Worm (Caenorhabditis elegans): ENCODE results near the gene C15H7.4.

Gene C15H7.4

ce11 chrIII:9696417-9696816 lies 40.7 kb upstream of the C15H7.4 start, which contains the start of gene bud-31:
bud-31 (minus strand) TSS chrIII:9696517.
- TF ChIP-seq ceh-28 (tag; optimal IDR thresholded peaks at IDR 0.05), result no peak
- no peak for TF ChIP-seq nhr-25 (tag; optimal IDR thresholded peaks at IDR 0.05; ENCODE audit: borderline replicate concordance, insufficient read depth)
- TF ChIP-seq nhr-42 (GFP tag; IDR thresholded peaks at IDR 0.05), result no peak
- TF ChIP-seq ZK337.2 (GFP tag; IDR thresholded peaks at IDR 0.05), result no peak
- no peak for TF ChIP-seq lin-39 (tag; optimal IDR thresholded peaks at IDR 0.05)
- TF ChIP-seq mxl-2 (GFP tag; conservative IDR thresholded peaks at IDR 0.05), result no peak
- TF ChIP-seq F49E8.2 (tag; optimal IDR thresholded peaks at IDR 0.05; ENCODE audit: borderline replicate concordance), result no peak
- TF ChIP-seq nhr-111 (GFP tag; optimal IDR thresholded peaks at IDR 0.05), result no peak
- no peak for TF ChIP-seq nhr-41 (GFP tag; IDR thresholded peaks at IDR 0.05)

- TF ChIP-seq F10B5.3 (tag; optimal IDR thresholded peaks at IDR 0.05), result no peak
- TF ChIP-seq hlh-30 (tag; optimal IDR thresholded peaks at IDR 0.05; ENCODE audit: insufficient read depth), result peak; percentile 13
- TF ChIP-seq mep-1 (tag; optimal IDR thresholded peaks at IDR 0.05), result no peak
- TF ChIP-seq nhr-6 (tag; optimal IDR thresholded peaks at IDR 0.05), result peak; percentile 39
- no peak for TF ChIP-seq jun-1 (tag; optimal IDR thresholded peaks at IDR 0.05)
- no peak for TF ChIP-seq daf-16 (GFP tag; optimal IDR thresholded peaks at IDR 0.05)
- TF ChIP-seq daf-16 (tag; optimal IDR thresholded peaks at IDR 0.05), result peak; percentile 16
- no peak for TF ChIP-seq dmd-6 (GFP tag; IDR thresholded peaks at IDR 0.05)
- TF ChIP-seq mes-2 (tag; optimal IDR thresholded peaks at IDR 0.05; ENCODE audit: poor library complexity, severe bottlenecking), result peak; percentile 47
- peak; percentile 32 for TF ChIP-seq dpl-1 (GFP tag; optimal IDR thresholded peaks at IDR 0.05)
- no peak for TF ChIP-seq nhr-11 (tag; optimal IDR thresholded peaks at IDR 0.05)
- peak in 1 of 2 experiments; percentile 33 for TF ChIP-seq lsy-2 (tag; optimal IDR thresholded peaks at IDR 0.05)
- no peak for TF ChIP-seq aly-2 (tag; optimal IDR thresholded peaks at IDR 0.05)
- TF ChIP-seq Y105C5A.15 (GFP tag; IDR thresholded peaks at IDR 0.05), result no peak
- no peak for TF ChIP-seq T26A8.4 (GFP tag; IDR thresholded peaks at IDR 0.05)
- no peak for TF ChIP-seq ztf-11 (tag; optimal IDR thresholded peaks at IDR 0.05)
- TF ChIP-seq ZK337.2 (GFP tag; IDR thresholded peaks at IDR 0.05), result no peak
- TF ChIP-seq daf-8 (GFP tag; IDR thresholded peaks at IDR 0.05), result no peak
- no peak for TF ChIP-seq dve-1 (tag; optimal IDR thresholded peaks at IDR 0.05; ENCODE audit: insufficient read depth)
- TF ChIP-seq unc-62 (GFP tag; optimal IDR thresholded peaks at IDR 0.05 in 1 of 2), result no peak
- TF ChIP-seq unc-62 (tag; optimal IDR thresholded peaks at IDR 0.05), result no peak
- TF ChIP-seq skn-1 (tag; optimal IDR thresholded peaks at IDR 0.05), result no peak
- no peak for TF ChIP-seq ces-1 (GFP tag; optimal IDR thresholded peaks at IDR 0.05)
- TF ChIP-seq nhr-28 (tag; optimal IDR thresholded peaks at IDR 0.05), result no peak
Measured at ce11 chrIII:9695379-9695778, 39.7 kb upstream of the C15H7.4 start.

ce11 chrIII:9694474-9694873 lies 38.8 kb upstream of the C15H7.4 start, which contains the start of gene set-3:
set-3 (minus strand) TSS chrIII:9694574.
- TF ChIP-seq dmd-6 (GFP tag; IDR thresholded peaks at IDR 0.05) (no peak), aha-1 (tag) (peak; percentile 9)

ce11 chrIII:9690044-9690443 lies 34.3 kb upstream of the C15H7.4 start, which contains the start of gene best-5:
best-5 (minus strand) TSS chrIII:9690253.
- no peak for TF ChIP-seq ceh-20 (GFP tag; IDR thresholded peaks at IDR 0.05)
- no peak for TF ChIP-seq unc-130 (GFP tag; optimal IDR thresholded peaks at IDR 0.05)
- peak; percentile 35 for TF ChIP-seq dve-1 (tag; optimal IDR thresholded peaks at IDR 0.05; ENCODE audit: insufficient read depth)
- TF ChIP-seq ceh-28 (tag; optimal IDR thresholded peaks at IDR 0.05), result no peak
- TF ChIP-seq daf-19 (GFP tag; conservative IDR thresholded peaks at IDR 0.05), result no peak
- no peak for TF ChIP-seq lin-1 (GFP tag; IDR thresholded peaks at IDR 0.05)
- no peak for TF ChIP-seq lir-3 (tag; optimal IDR thresholded peaks at IDR 0.05)
- TF ChIP-seq zag-1 (tag; optimal IDR thresholded peaks at IDR 0.05), result no peak
- no peak for TF ChIP-seq aha-1 (tag)
- TF ChIP-seq tra-1 (GFP tag; IDR thresholded peaks at IDR 0.05), result no peak
- no peak for TF ChIP-seq daf-8 (GFP tag; IDR thresholded peaks at IDR 0.05)
- TF ChIP-seq unc-62 (GFP tag; optimal IDR thresholded peaks at IDR 0.05 in 1 of 2), result peak in 1 of 2 experiments; percentile 17
- TF ChIP-seq unc-62 (tag; optimal IDR thresholded peaks at IDR 0.05), result no peak
- TF ChIP-seq zfp-3 (GFP tag; conservative IDR thresholded peaks at IDR 0.05), result no peak
- peak; percentile 8 for TF ChIP-seq hlh-11 (tag; optimal IDR thresholded peaks at IDR 0.05)
- TF ChIP-seq ceh-82 (tag; optimal IDR thresholded peaks at IDR 0.05), result no peak
- TF ChIP-seq php-3 (GFP tag; IDR thresholded peaks at IDR 0.05), result peak; percentile 68
- no peak for TF ChIP-seq vab-7 (GFP tag; IDR thresholded peaks at IDR 0.05)
- TF ChIP-seq zfp-2 (tag; optimal IDR thresholded peaks at IDR 0.05), result no peak
- no peak for TF ChIP-seq lin-39 (tag; optimal IDR thresholded peaks at IDR 0.05)
- TF ChIP-seq nhr-48 (tag; optimal IDR thresholded peaks at IDR 0.05), result no peak
- no peak for TF ChIP-seq fkh-10 (GFP tag; optimal IDR thresholded peaks at IDR 0.05)
- TF ChIP-seq nhr-41 (GFP tag; IDR thresholded peaks at IDR 0.05), result no peak

Measured in whole organism, L4 larva.